Fruit fly (Drosophila melanogaster): Measurements from ENCODE around the gene CG31467.

CG31467 gene

DNA sequence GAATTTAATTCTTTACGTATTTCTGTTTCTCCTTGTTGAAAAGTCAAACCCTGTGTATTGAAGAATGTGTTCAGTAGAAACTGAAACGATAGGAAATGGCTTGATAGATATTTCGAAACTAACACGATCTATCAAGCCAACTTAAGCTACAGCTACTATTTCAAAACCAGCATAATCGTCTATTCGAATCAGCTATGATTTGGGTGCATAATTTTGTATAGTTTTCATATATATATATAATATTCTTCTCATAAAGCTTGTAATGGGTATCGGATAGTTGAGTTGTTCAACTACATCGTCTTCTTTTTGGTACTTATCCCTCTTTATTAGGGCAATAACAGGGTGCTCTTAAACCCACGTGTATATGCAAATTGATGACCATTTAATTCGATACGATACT is 29.2 kb upstream of the CG31467 start, which contains the start of gene tomboy20:
tomboy20 (minus strand) TSS at position 101 of the 400 bp plus-strand sequence.
- no peak for TF ChIP-seq dmrt93B (GFP tag; optimal IDR thresholded peaks at IDR 0.05)
- no peak for TF ChIP-seq Abd-B (GFP tag; optimal IDR thresholded peaks at IDR 0.05)
- no peak for TF ChIP-seq lola (GFP tag; optimal IDR thresholded peaks at IDR 0.05)
- TF ChIP-seq pan (optimal IDR thresholded peaks at IDR 0.05): no peak
- TF ChIP-seq Myc (optimal IDR thresholded peaks at IDR 0.05): no peak
- TF ChIP-seq N (GFP tag; optimal IDR thresholded peaks at IDR 0.05): no peak
- TF ChIP-seq Mio (GFP tag; optimal IDR thresholded peaks at IDR 0.05): no peak
- no peak for TF ChIP-seq jim (GFP tag; optimal IDR thresholded peaks at IDR 0.05)
- TF ChIP-seq OdsH (GFP tag; optimal IDR thresholded peaks at IDR 0.05): no peak
- no peak for TF ChIP-seq psq (GFP tag; optimal IDR thresholded peaks at IDR 0.05)
- no peak for TF ChIP-seq Rel (GFP tag; optimal IDR thresholded peaks at IDR 0.05)
- TF ChIP-seq Rel (tag; optimal IDR thresholded peaks at IDR 0.05): no peak

DNA sequence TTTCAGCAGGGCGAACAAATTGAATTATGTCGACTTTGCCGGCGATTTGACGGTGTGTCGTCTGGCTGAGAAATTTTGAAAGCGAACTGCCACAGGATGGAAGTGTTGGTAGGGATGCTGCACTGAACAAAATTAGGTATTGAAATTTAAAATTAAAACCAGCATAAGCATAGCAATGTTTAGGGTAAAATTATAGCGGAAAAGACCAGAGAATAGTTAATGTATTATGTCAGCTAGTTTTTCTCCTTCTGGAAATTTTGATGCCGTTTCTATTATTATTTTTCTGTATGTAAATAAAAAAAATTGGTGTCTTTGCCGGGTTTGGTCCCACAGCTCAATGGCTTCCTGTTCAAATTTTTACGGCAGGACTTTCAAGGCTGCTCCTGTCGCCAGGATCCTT is 20.1 kb upstream of the CG31467 start:
- TF ChIP-seq psq (GFP tag; optimal IDR thresholded peaks at IDR 0.05) (no peak), sage (GFP tag; optimal IDR thresholded peaks at IDR 0.05) (no peak), jim (GFP tag; optimal IDR thresholded peaks at IDR 0.05) (no peak), ey (GFP tag; optimal IDR thresholded peaks at IDR 0.05) (no peak), HLH106 (tag; optimal IDR thresholded peaks at IDR 0.05) (no peak), Myc (optimal IDR thresholded peaks at IDR 0.05) (no peak), dmrt93B (GFP tag; optimal IDR thresholded peaks at IDR 0.05) (no peak), Dif (GFP tag; optimal IDR thresholded peaks at IDR 0.05; ENCODE audit: partially characterized antibody) (no peak)

DNA sequence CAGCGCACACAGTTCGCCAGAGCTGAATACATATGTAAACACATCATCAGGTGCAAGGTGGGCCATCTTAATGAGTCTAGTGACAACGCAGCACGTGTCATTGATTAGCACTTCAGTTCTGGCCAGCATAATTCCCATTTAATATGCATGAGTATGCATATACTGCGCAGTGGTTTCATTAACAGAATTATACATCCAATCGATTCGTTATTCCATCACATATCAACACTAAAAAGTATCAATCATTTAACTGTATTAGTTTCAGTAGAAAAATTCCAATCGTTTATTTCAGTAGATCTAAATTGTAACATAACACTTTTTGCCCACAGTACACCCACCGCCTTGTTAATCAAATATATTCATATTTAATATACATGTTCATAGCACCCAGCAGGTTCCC is 7.8 kb upstream of the CG31467 start, which contains the start of gene CG4073:
CG4073 (plus strand) TSS at position 301 of the 400 bp plus-strand sequence.
- no peak for TF ChIP-seq GATAd (GFP tag; optimal IDR thresholded peaks at IDR 0.05)
- TF ChIP-seq usp (GFP tag; optimal IDR thresholded peaks at IDR 0.05): no peak
- TF ChIP-seq rgr (GFP tag; optimal IDR thresholded peaks at IDR 0.05): no peak
- TF ChIP-seq sage (GFP tag; optimal IDR thresholded peaks at IDR 0.05): no peak
- TF ChIP-seq pan (optimal IDR thresholded peaks at IDR 0.05): no peak
- no peak for TF ChIP-seq Dfd (GFP tag; optimal IDR thresholded peaks at IDR 0.05)
- TF ChIP-seq tai (GFP tag; optimal IDR thresholded peaks at IDR 0.05): no peak

DNA sequence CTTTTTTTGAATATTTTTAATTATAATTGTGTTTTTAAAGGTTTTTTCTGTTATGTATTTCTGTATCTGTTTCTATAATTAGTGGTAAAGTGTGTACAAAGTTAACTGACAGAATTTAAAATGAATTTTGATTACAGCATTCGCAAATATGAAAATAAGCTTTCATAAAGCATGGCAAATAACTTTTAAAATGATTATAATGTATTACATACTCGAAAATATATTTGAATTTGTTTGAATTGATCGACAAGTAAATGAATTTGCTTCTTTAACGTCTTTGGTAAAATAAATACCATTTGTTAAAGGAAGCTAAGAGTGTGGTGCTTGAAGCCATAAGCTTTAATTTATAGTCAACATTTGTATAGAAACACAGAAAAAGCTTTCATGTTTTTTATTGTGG is 4.5 kb upstream of the CG31467 start, which contains the start of gene CG14689:
CG14689 (minus strand) TSS at position 101 of the 400 bp plus-strand sequence.
- no peak for TF ChIP-seq Myc (optimal IDR thresholded peaks at IDR 0.05)
- no peak for TF ChIP-seq tai (GFP tag; optimal IDR thresholded peaks at IDR 0.05)
- no peak for TF ChIP-seq OdsH (GFP tag; optimal IDR thresholded peaks at IDR 0.05)
- no peak for TF ChIP-seq Vsx2 (GFP tag; optimal IDR thresholded peaks at IDR 0.05; ENCODE audit: partially characterized antibody)
- TF ChIP-seq Abd-B (GFP tag; optimal IDR thresholded peaks at IDR 0.05): no peak
- no peak for TF ChIP-seq dl (GFP tag; optimal IDR thresholded peaks at IDR 0.05; ENCODE audit: insufficient read depth in 1 of 2, partially characterized antibody in 2 of 2)
- no peak for TF ChIP-seq Dif (GFP tag; optimal IDR thresholded peaks at IDR 0.05; ENCODE audit: partially characterized antibody)
- TF ChIP-seq Hr83 (GFP tag; optimal IDR thresholded peaks at IDR 0.05; ENCODE audit: poor library complexity, severe bottlenecking): no peak
- no peak for TF ChIP-seq Hr78 (GFP tag; optimal IDR thresholded peaks at IDR 0.05)
- no peak for TF ChIP-seq HLH106 (tag; optimal IDR thresholded peaks at IDR 0.05)

DNA sequence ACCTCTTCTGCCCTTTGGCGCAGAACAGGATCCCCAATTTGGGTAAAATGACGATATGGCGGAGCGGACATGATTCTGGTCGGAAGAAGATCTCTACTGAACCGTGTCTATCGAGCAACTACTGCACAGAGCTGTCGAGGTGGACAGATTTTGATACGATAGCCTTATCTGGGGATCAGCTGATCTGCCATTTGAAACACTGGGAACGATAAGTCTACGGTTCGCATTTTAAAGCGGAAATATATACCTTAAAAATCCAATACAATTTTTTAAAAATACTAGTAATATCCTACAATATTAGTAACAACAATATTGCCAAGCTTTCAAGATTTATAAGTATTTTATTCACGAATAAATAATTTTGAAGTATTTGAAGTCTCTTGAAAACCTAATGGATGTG is 2.6 kb upstream of the CG31467 start, which contains the start of gene CG31373:
CG31373 (minus strand) TSS at position 101 of the 400 bp plus-strand sequence.
- TF ChIP-seq pan (optimal IDR thresholded peaks at IDR 0.05) (no peak), Sp1 (GFP tag; optimal IDR thresholded peaks at IDR 0.05) (no peak), Dif (GFP tag; optimal IDR thresholded peaks at IDR 0.05; ENCODE audit: partially characterized antibody) (no peak), HLH106 (tag; optimal IDR thresholded peaks at IDR 0.05) (no peak)

DNA sequence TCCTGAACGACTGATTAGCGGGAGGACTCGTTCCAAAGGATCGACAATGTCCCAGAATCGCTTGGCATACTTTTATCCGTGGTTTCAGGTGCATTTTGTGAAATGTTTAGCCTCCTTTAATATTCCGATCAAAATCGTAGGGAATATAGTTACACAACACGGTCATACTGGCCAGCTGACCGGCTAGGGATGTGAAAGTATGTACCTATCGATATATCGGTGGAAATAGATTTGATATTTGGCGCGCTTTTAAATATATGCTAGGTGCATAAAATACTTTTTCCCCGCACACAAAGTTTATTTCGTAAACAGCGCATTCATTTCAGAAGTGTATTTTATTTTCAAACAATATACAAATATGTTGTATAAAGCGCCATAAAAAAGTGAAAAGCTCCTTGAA is 1.5 kb upstream of the CG31467 start, which contains the start of gene CG31278:
CG31278 (minus strand) TSS at position 172 of the 400 bp plus-strand sequence.
- TF ChIP-seq Myc (optimal IDR thresholded peaks at IDR 0.05) (no peak), N (GFP tag; optimal IDR thresholded peaks at IDR 0.05) (no peak), jim (GFP tag; optimal IDR thresholded peaks at IDR 0.05) (no peak), h (GFP tag; optimal IDR thresholded peaks at IDR 0.05) (no peak), OdsH (GFP tag; optimal IDR thresholded peaks at IDR 0.05) (no peak), sv (GFP tag; optimal IDR thresholded peaks at IDR 0.05) (no peak), Rel (GFP tag; optimal IDR thresholded peaks at IDR 0.05) (no peak), Rel (tag; optimal IDR thresholded peaks at IDR 0.05) (no peak), Abd-B (GFP tag; optimal IDR thresholded peaks at IDR 0.05) (no peak), lola (GFP tag; optimal IDR thresholded peaks at IDR 0.05) (no peak), pan (optimal IDR thresholded peaks at IDR 0.05) (no peak), usp (GFP tag; optimal IDR thresholded peaks at IDR 0.05) (no peak), Sp1 (GFP tag; optimal IDR thresholded peaks at IDR 0.05) (no peak), CrebA (GFP tag; optimal IDR thresholded peaks at IDR 0.05; ENCODE audit: borderline replicate concordance) (no peak), Hr83 (GFP tag; optimal IDR thresholded peaks at IDR 0.05; ENCODE audit: poor library complexity, severe bottlenecking) (no peak), Hr78 (GFP tag; optimal IDR thresholded peaks at IDR 0.05) (no peak), ey (GFP tag; optimal IDR thresholded peaks at IDR 0.05) (no peak), dsf (GFP tag; optimal IDR thresholded peaks at IDR 0.05; ENCODE audit: borderline replicate concordance) (no peak), foxo (GFP tag; optimal IDR thresholded peaks at IDR 0.05) (no peak), rgr (GFP tag; optimal IDR thresholded peaks at IDR 0.05) (no peak)
